1 fruit fly cellular context compared by ENCODE assay signal in the genomic region with DNA sequence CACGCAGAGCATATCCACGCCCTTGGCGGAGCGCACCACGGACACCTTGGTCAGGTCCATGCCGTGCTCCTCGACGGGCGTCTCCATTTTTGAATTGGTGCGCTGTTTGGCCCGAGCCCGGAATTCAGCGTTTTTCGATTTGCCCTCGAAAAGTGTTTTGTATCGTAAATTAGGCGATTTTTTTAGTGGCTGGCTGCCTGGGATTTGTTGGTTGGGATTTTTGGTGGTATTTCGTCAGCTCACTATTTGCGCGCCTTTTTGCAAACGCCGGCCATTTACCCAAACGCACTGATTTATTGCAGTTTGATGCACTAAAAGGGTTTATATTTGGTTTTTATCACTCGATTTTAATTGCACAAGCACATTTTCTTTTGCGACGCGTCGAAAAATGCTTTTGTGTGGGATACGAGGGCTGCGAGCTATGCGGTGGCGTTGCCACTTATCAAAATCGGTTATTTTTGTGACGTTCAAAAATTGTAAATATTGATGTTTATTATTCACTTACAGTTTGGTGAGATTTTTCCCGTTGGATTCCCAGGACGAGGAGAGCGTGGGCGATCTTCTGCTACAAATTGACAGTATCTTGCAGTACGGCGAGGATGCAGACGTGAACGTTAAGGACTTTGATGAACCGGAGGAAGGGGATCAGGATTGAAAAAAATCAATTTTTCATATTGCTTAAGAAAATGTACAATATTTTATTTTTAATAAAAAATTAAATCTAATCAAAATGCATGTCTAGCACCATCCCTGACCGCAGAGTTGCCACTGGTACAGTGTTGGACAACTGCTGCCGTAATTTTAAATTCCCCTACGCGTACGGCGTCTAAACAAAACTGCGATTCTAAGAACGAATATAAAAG.
TF ChIP-seq lines count a peak whose summit lies in the region.

A gene (minus strand): TSS at position 425 of the 863 bp plus-strand sequence.
A gene (plus strand): TSS at position 824 of the 863 bp plus-strand sequence.

TF ChIP-seq in whole organism, embryonic, 481 proteins besides CTCF, POLR2A, EP300 and RAD21 (continued from another document and continues in another):
- peak in 1 of 2 experiments; percentile 16 for TF ChIP-seq Hr51 (GFP tag; optimal IDR thresholded peaks at IDR 0.05; lab: Kevin White, UChicago)
- peak; percentile 35 for TF ChIP-seq Lhr (GFP tag; optimal IDR thresholded peaks at IDR 0.05; lab: Kevin White, UChicago)
- no peak for TF ChIP-seq run (tag; optimal IDR thresholded peaks at IDR 0.05; lab: Kevin White, UChicago)
- TF ChIP-seq CG1602 (GFP tag; optimal IDR thresholded peaks at IDR 0.05; lab: Kevin White, UChicago) = peak; percentile 57
- TF ChIP-seq fd64A (GFP tag; optimal IDR thresholded peaks at IDR 0.05; lab: Kevin White, UChicago) = no peak
- no peak for TF ChIP-seq Nf-YB (GFP tag; optimal IDR thresholded peaks at IDR 0.05; lab: Kevin White, UChicago)
- TF ChIP-seq sens (GFP tag; lab: Kevin White, UChicago) = peak; percentile 91
- 0 out of 2 replicates have a peak, but pooled peaks have one; percentile 20 for TF ChIP-seq wor (GFP tag; IDR thresholded peaks at IDR 0.05; lab: Robert Waterston, UW)
- TF ChIP-seq pnt (GFP tag; optimal IDR thresholded peaks at IDR 0.05; lab: Kevin White, UChicago) = peak; percentile 53
- TF ChIP-seq da (GFP tag; optimal IDR thresholded peaks at IDR 0.05; lab: Kevin White, UChicago) = no peak
- TF ChIP-seq Opbp (GFP tag; IDR thresholded peaks at IDR 0.05; lab: Robert Waterston, UW; ENCODE audit: partially characterized antibody) = 0 out of 3 replicates have a peak, but pooled peaks have one; percentile 13
- peak; percentile 43 for TF ChIP-seq CG9797 (GFP tag; optimal IDR thresholded peaks at IDR 0.05; lab: Kevin White, UChicago)
- TF ChIP-seq CG4707 (GFP tag; optimal IDR thresholded peaks at IDR 0.05; lab: Kevin White, UChicago) = no peak
- no peak for TF ChIP-seq Deaf1 (tag; optimal IDR thresholded peaks at IDR 0.05; lab: Kevin White, UChicago)
- TF ChIP-seq dmrt99B (tag; optimal IDR thresholded peaks at IDR 0.05; lab: Kevin White, UChicago) = no peak
- peak; percentile 39 for TF ChIP-seq zen (tag; optimal IDR thresholded peaks at IDR 0.05; lab: Kevin White, UChicago)
- peak; percentile 56 for TF ChIP-seq CG18619 (GFP tag; optimal IDR thresholded peaks at IDR 0.05; lab: Kevin White, UChicago)
- TF ChIP-seq TFAM (GFP tag; optimal IDR thresholded peaks at IDR 0.05; lab: Kevin White, UChicago) = no peak
- TF ChIP-seq hb (GFP tag; IDR thresholded peaks at IDR 0.05; lab: Robert Waterston, UW; ENCODE audit: partially characterized antibody) = no peak
- TF ChIP-seq Xbp1 (GFP tag; optimal IDR thresholded peaks at IDR 0.05; lab: Kevin White, UChicago) = peak; percentile 81
- TF ChIP-seq Atf3 (GFP tag; optimal IDR thresholded peaks at IDR 0.05; lab: Kevin White, UChicago) = peak; percentile 43
- peak; percentile 60 for TF ChIP-seq tin (GFP tag; optimal IDR thresholded peaks at IDR 0.05; lab: Kevin White, UChicago)
- TF ChIP-seq en (GFP tag; optimal IDR thresholded peaks at IDR 0.05; lab: Kevin White, UChicago) = no peak
- no peak for TF ChIP-seq CG8478 (optimal IDR thresholded peaks at IDR 0.05; lab: Kevin White, UChicago)
- TF ChIP-seq eve (GFP tag; optimal IDR thresholded peaks at IDR 0.05; lab: Kevin White, UChicago) = no peak
- 0 out of 3 replicates have a peak, but pooled peaks have one; percentile 68 for TF ChIP-seq CG11456 (GFP tag; IDR thresholded peaks at IDR 0.05; lab: Robert Waterston, UW)
- peak; percentile 52; the same call in 1 of the 2 replicates for TF ChIP-seq CG32772 (GFP tag; IDR thresholded peaks at IDR 0.05; lab: Robert Waterston, UW)
- peak; percentile 25 for TF ChIP-seq CG5245 (GFP tag; optimal IDR thresholded peaks at IDR 0.05; lab: Kevin White, UChicago)
- TF ChIP-seq CG12236 (GFP tag; optimal IDR thresholded peaks at IDR 0.05; lab: Kevin White, UChicago) = no peak
- TF ChIP-seq Rfx (GFP tag; IDR thresholded peaks at IDR 0.05; lab: Robert Waterston, UW) = peak; percentile 69
- TF ChIP-seq sisA (GFP tag; IDR thresholded peaks at IDR 0.05; lab: Robert Waterston, UW) = peak; percentile 73
- no peak for TF ChIP-seq CG2129 (GFP tag; IDR thresholded peaks at IDR 0.05; lab: Robert Waterston, UW; ENCODE audit: partially characterized antibody)
- TF ChIP-seq HmgD (GFP tag; optimal IDR thresholded peaks at IDR 0.05; lab: Kevin White, UChicago) = no peak
- no peak for TF ChIP-seq hth (optimal IDR thresholded peaks at IDR 0.05; lab: Kevin White, UChicago)
- TF ChIP-seq insv (GFP tag; optimal IDR thresholded peaks at IDR 0.05; lab: Kevin White, UChicago) = peak in 1 of 2 experiments; percentile 18
- TF ChIP-seq nom (GFP tag; optimal IDR thresholded peaks at IDR 0.05; lab: Kevin White, UChicago) = peak; percentile 7
- peak; percentile 66 for TF ChIP-seq dmrt11E (tag; optimal IDR thresholded peaks at IDR 0.05; lab: Kevin White, UChicago)
- TF ChIP-seq BtbVII (GFP tag; optimal IDR thresholded peaks at IDR 0.05; lab: Kevin White, UChicago) = no peak
- peak; percentile 63 for TF ChIP-seq CG18011 (GFP tag; optimal IDR thresholded peaks at IDR 0.05; lab: Kevin White, UChicago)
- TF ChIP-seq Nf-YC (tag; optimal IDR thresholded peaks at IDR 0.05; lab: Kevin White, UChicago) = peak; percentile 34
- no peak for TF ChIP-seq CG42726 (GFP tag; IDR thresholded peaks at IDR 0.05; lab: Robert Waterston, UW; ENCODE audit: partially characterized antibody)
- TF ChIP-seq Neu2 (GFP tag; optimal IDR thresholded peaks at IDR 0.05; lab: Kevin White, UChicago; ENCODE audit: borderline replicate concordance) = no peak
- no peak for TF ChIP-seq sna (GFP tag; IDR thresholded peaks at IDR 0.05; lab: Robert Waterston, UW; ENCODE audit: partially characterized antibody)
- TF ChIP-seq CG12104 (GFP tag; optimal IDR thresholded peaks at IDR 0.05; lab: Kevin White, UChicago) = peak; percentile 12
- peak; percentile 53; the same call in 1 of the 2 replicates for TF ChIP-seq Drgx (GFP tag; IDR thresholded peaks at IDR 0.05; lab: Robert Waterston, UW)
- no peak for TF ChIP-seq nau (GFP tag; optimal IDR thresholded peaks at IDR 0.05; lab: Kevin White, UChicago)
- no peak for TF ChIP-seq CG7987 (GFP tag; optimal IDR thresholded peaks at IDR 0.05; lab: Kevin White, UChicago)
- no peak for TF ChIP-seq CG7963 (GFP tag; IDR thresholded peaks at IDR 0.05; lab: Robert Waterston, UW; ENCODE audit: partially characterized antibody)
- TF ChIP-seq CG9609 (GFP tag; optimal IDR thresholded peaks at IDR 0.05; lab: Kevin White, UChicago) = peak; percentile 23
- TF ChIP-seq Mad (GFP tag; optimal IDR thresholded peaks at IDR 0.05; lab: Kevin White, UChicago) = peak; percentile 9
- no peak for TF ChIP-seq CG4282 (GFP tag; optimal IDR thresholded peaks at IDR 0.05; lab: Kevin White, UChicago)
- TF ChIP-seq tup (GFP tag; optimal IDR thresholded peaks at IDR 0.05; lab: Kevin White, UChicago) = no peak
- peak; percentile 80 for TF ChIP-seq CG3847 (GFP tag; IDR thresholded peaks at IDR 0.05; lab: Robert Waterston, UW)
- peak; percentile 50 for TF ChIP-seq Sox102F (GFP tag; optimal IDR thresholded peaks at IDR 0.05; lab: Kevin White, UChicago)
- TF ChIP-seq Camta (GFP tag; optimal IDR thresholded peaks at IDR 0.05; lab: Kevin White, UChicago) = peak; percentile 22
- TF ChIP-seq CG13775 (GFP tag; optimal IDR thresholded peaks at IDR 0.05; lab: Kevin White, UChicago) = peak; percentile 78
- peak in 1 of 2 experiments; percentile 53 for TF ChIP-seq bsh (GFP tag; optimal IDR thresholded peaks at IDR 0.05; lab: Kevin White, UChicago)
- TF ChIP-seq CG4617 (GFP tag; optimal IDR thresholded peaks at IDR 0.05; lab: Kevin White, UChicago; ENCODE audit: borderline replicate concordance) = peak; percentile 81
- TF ChIP-seq btn (GFP tag; optimal IDR thresholded peaks at IDR 0.05; lab: Kevin White, UChicago) = no peak
- peak; percentile 69 for TF ChIP-seq Chrac-16 (GFP tag; optimal IDR thresholded peaks at IDR 0.05; lab: Kevin White, UChicago)
- peak; percentile 36; the same call in 1 of the 2 replicates for TF ChIP-seq CG11247 (GFP tag; IDR thresholded peaks at IDR 0.05; lab: Robert Waterston, UW)
- peak; percentile 50 for TF ChIP-seq trem (tag; optimal IDR thresholded peaks at IDR 0.05; lab: Kevin White, UChicago)
- TF ChIP-seq zfh1 (GFP tag; IDR thresholded peaks at IDR 0.05; lab: Robert Waterston, UW) = peak; percentile 70; the same call in 2 of the 3 replicates
- no peak for TF ChIP-seq ERR (GFP tag; optimal IDR thresholded peaks at IDR 0.05; lab: Kevin White, UChicago)
- peak; percentile 50 for TF ChIP-seq Hsf (GFP tag; optimal IDR thresholded peaks at IDR 0.05; lab: Kevin White, UChicago)
- 0 out of 2 replicates have a peak, but pooled peaks have one; percentile 32 for TF ChIP-seq Dref (GFP tag; IDR thresholded peaks at IDR 0.05; lab: Robert Waterston, UW)
- peak; percentile 47; the same call in 2 of the 4 replicates for TF ChIP-seq Gug (GFP tag; IDR thresholded peaks at IDR 0.05; lab: Robert Waterston, UW)
- TF ChIP-seq CG6689 (GFP tag; IDR thresholded peaks at IDR 0.05; lab: Robert Waterston, UW) = peak; percentile 77
- TF ChIP-seq CG6813 (GFP tag; optimal IDR thresholded peaks at IDR 0.05; lab: Kevin White, UChicago) = no peak
- TF ChIP-seq slou (GFP tag; optimal IDR thresholded peaks at IDR 0.05; lab: Kevin White, UChicago) = peak; percentile 39
- no peak for TF ChIP-seq dm (GFP tag; optimal IDR thresholded peaks at IDR 0.05; lab: Kevin White, UChicago)
- TF ChIP-seq Abd-B (GFP tag; optimal IDR thresholded peaks at IDR 0.05; lab: Kevin White, UChicago) = peak; percentile 59
- TF ChIP-seq Ravus (GFP tag; IDR thresholded peaks at IDR 0.05; lab: Robert Waterston, UW) = no peak; the same call in 1 of the 2 replicates
- no peak for TF ChIP-seq bowl (GFP tag; IDR thresholded peaks at IDR 0.05; lab: Robert Waterston, UW)
- no peak for TF ChIP-seq repo (GFP tag; optimal IDR thresholded peaks at IDR 0.05; lab: Kevin White, UChicago)
- peak; percentile 30 for TF ChIP-seq pho (GFP tag; optimal IDR thresholded peaks at IDR 0.05; lab: Kevin White, UChicago)
- no peak for TF ChIP-seq Hr78 (GFP tag; optimal IDR thresholded peaks at IDR 0.05; lab: Kevin White, UChicago)
- peak; percentile 34 for TF ChIP-seq D19B (GFP tag; optimal IDR thresholded peaks at IDR 0.05; lab: Kevin White, UChicago)
- no peak for TF ChIP-seq p53 (GFP tag; optimal IDR thresholded peaks at IDR 0.05; lab: Kevin White, UChicago)
- no peak for TF ChIP-seq Doc2 (GFP tag; IDR thresholded peaks at IDR 0.05; lab: Robert Waterston, UW)
- TF ChIP-seq CG32532 (GFP tag; IDR thresholded peaks at IDR 0.05; lab: Robert Waterston, UW) = peak; percentile 71; the same call in 1 of the 2 replicates
- TF ChIP-seq cad (GFP tag; optimal IDR thresholded peaks at IDR 0.05; lab: Kevin White, UChicago) = no peak
- TF ChIP-seq CG15696 (tag; optimal IDR thresholded peaks at IDR 0.05; lab: Kevin White, UChicago) = peak; percentile 42
- TF ChIP-seq CG4424 (GFP tag; optimal IDR thresholded peaks at IDR 0.05; lab: Kevin White, UChicago) = peak; percentile 68
- TF ChIP-seq sens-2 (GFP tag; IDR thresholded peaks at IDR 0.05; lab: Robert Waterston, UW) = 0 out of 2 replicates have a peak, but pooled peaks have one; percentile 35
- TF ChIP-seq Fer2 (tag; optimal IDR thresholded peaks at IDR 0.05; lab: Kevin White, UChicago) = peak; percentile 8
- no peak for TF ChIP-seq vnd (GFP tag; IDR thresholded peaks at IDR 0.05; lab: Robert Waterston, UW; ENCODE audit: partially characterized antibody)
- peak; percentile 55; the same call in 2 of the 3 replicates for TF ChIP-seq CG3726 (GFP tag; IDR thresholded peaks at IDR 0.05; lab: Robert Waterston, UW)
- no peak for TF ChIP-seq CG18599 (GFP tag; optimal IDR thresholded peaks at IDR 0.05; lab: Kevin White, UChicago)
- TF ChIP-seq tna (GFP tag; IDR thresholded peaks at IDR 0.05; lab: Robert Waterston, UW; ENCODE audit: partially characterized antibody) = no peak
- TF ChIP-seq cg (GFP tag; optimal IDR thresholded peaks at IDR 0.05; lab: Kevin White, UChicago) = no peak
- no peak for TF ChIP-seq ase (GFP tag; IDR thresholded peaks at IDR 0.05; lab: Robert Waterston, UW)
- TF ChIP-seq klu (GFP tag; IDR thresholded peaks at IDR 0.05; lab: Robert Waterston, UW) = peak; percentile 48; the same call in 1 of the 2 replicates
- no peak for TF ChIP-seq Atf-2 (GFP tag; optimal IDR thresholded peaks at IDR 0.05; lab: Kevin White, UChicago)
- TF ChIP-seq CG13296 (GFP tag; optimal IDR thresholded peaks at IDR 0.05; lab: Kevin White, UChicago) = peak; percentile 4
- TF ChIP-seq fd96Cb (tag; optimal IDR thresholded peaks at IDR 0.05; lab: Kevin White, UChicago) = peak; percentile 30
- peak; percentile 44 for TF ChIP-seq CG34422 (GFP tag; IDR thresholded peaks at IDR 0.05; lab: Robert Waterston, UW)
- peak; percentile 18; the same call in 1 of the 2 replicates for TF ChIP-seq Adf1 (GFP tag; IDR thresholded peaks at IDR 0.05; lab: Robert Waterston, UW)
- TF ChIP-seq ash1 (GFP tag; optimal IDR thresholded peaks at IDR 0.05; lab: Kevin White, UChicago) = no peak
- peak; percentile 23 for TF ChIP-seq CG8388 (GFP tag; optimal IDR thresholded peaks at IDR 0.05; lab: Kevin White, UChicago)
- TF ChIP-seq oc (tag; optimal IDR thresholded peaks at IDR 0.05; lab: Kevin White, UChicago) = no peak
- peak; percentile 95 for TF ChIP-seq Ets65A (GFP tag; lab: Kevin White, UChicago)
- peak; percentile 63 for TF ChIP-seq CG2712 (tag; optimal IDR thresholded peaks at IDR 0.05; lab: Kevin White, UChicago)
- peak; percentile 7 for TF ChIP-seq CG10462 (GFP tag; optimal IDR thresholded peaks at IDR 0.05; lab: Kevin White, UChicago)
- TF ChIP-seq CG1529 (GFP tag; optimal IDR thresholded peaks at IDR 0.05; lab: Kevin White, UChicago) = no peak
- TF ChIP-seq jing (GFP tag; optimal IDR thresholded peaks at IDR 0.05; lab: Kevin White, UChicago) = no peak
- TF ChIP-seq scrt (GFP tag; optimal IDR thresholded peaks at IDR 0.05; lab: Kevin White, UChicago) = no peak
- TF ChIP-seq CG7556 (GFP tag; optimal IDR thresholded peaks at IDR 0.05; lab: Kevin White, UChicago) = peak; percentile 44
- TF ChIP-seq crc (GFP tag; optimal IDR thresholded peaks at IDR 0.05; lab: Kevin White, UChicago) = no peak
- TF ChIP-seq CG12659 (GFP tag; optimal IDR thresholded peaks at IDR 0.05; lab: Kevin White, UChicago) = peak; percentile 64
- peak; percentile 46; the same call in 2 of the 3 replicates for TF ChIP-seq H15 (GFP tag; IDR thresholded peaks at IDR 0.05; lab: Robert Waterston, UW)
- 0 out of 3 replicates have a peak, but pooled peaks have one; percentile 16 for TF ChIP-seq otp (GFP tag; IDR thresholded peaks at IDR 0.05; lab: Robert Waterston, UW)
- no peak for TF ChIP-seq gsb (GFP tag; IDR thresholded peaks at IDR 0.05; lab: Robert Waterston, UW)
- no peak for TF ChIP-seq B-H2 (GFP tag; optimal IDR thresholded peaks at IDR 0.05; lab: Kevin White, UChicago)
- TF ChIP-seq CG7786 (GFP tag; optimal IDR thresholded peaks at IDR 0.05; lab: Kevin White, UChicago) = no peak
- no peak for TF ChIP-seq C15 (GFP tag; IDR thresholded peaks at IDR 0.05; lab: Robert Waterston, UW)
- no peak for TF ChIP-seq chinmo (GFP tag; IDR thresholded peaks at IDR 0.05; lab: Robert Waterston, UW; ENCODE audit: partially characterized antibody)
